Fruit fly (Drosophila melanogaster) ovary, adult (tissue): ENCODE measurements around the gene CG43354.
A peak's percentile ranks its signal among the peaks of the same experiment; 100 is the strongest.

Source experiments
- CG17801 ChIP-seq: fragments of 200-800 bp; optimal IDR thresholded peaks from 2 replicates; lab custom pipeline; 2019; ENCODE audit warnings: missing biosample characterization, mild to moderate bottlenecking, missing genetic modification characterization, moderate library complexity; ENCODE audit not compliant: partially characterized antibody

Gene CG43354

dm6 chr2L:18309346-18309745 is at the start of gene CG43354:
Gene CG43354, minus strand, starts transcription at chr2L:18309446.
- TF ChIP-seq CG17801 = no peak

dm6 chr2L:18358928-18359327 is 49.7 kb upstream of the CG43354 start, which contains the start of gene Acp36DE:
Gene Acp36DE, minus strand, starts transcription at chr2L:18359028.
- no peak for TF ChIP-seq CG17801

dm6 chr2L:18358032-18358431 is 48.8 kb upstream of the CG43354 start:
- TF ChIP-seq CG17801 = no peak

- TF ChIP-seq CG17801 = no peak
Measured at dm6 chr2L:18355550-18355949, 46.3 kb upstream of the CG43354 start.

dm6 chr2L:18352808-18353207 is 43.6 kb upstream of the CG43354 start:
- TF ChIP-seq CG17801 = no peak

dm6 chr2L:18348626-18349025 is 39.4 kb upstream of the CG43354 start:
- no peak for TF ChIP-seq CG17801

dm6 chr2L:18347950-18348349 is 38.7 kb upstream of the CG43354 start:
- TF ChIP-seq CG17801 = no peak

- no peak for TF ChIP-seq CG17801
Measured at dm6 chr2L:18345194-18345593, 35.9 kb upstream of the CG43354 start.

dm6 chr2L:18344343-18344742 is 35.1 kb upstream of the CG43354 start:
- no peak for TF ChIP-seq CG17801

dm6 chr2L:18340921-18341320 is 31.7 kb upstream of the CG43354 start:
- TF ChIP-seq CG17801 = no peak

dm6 chr2L:18336531-18336930 is 27.3 kb upstream of the CG43354 start:
- TF ChIP-seq CG17801 = no peak

- no peak for TF ChIP-seq CG17801
Measured at dm6 chr2L:18335641-18336040, 26.4 kb upstream of the CG43354 start.

dm6 chr2L:18333831-18334437 is 24.7 kb upstream of the CG43354 start:
- no peak for TF ChIP-seq CG17801

- TF ChIP-seq CG17801 = no peak
Measured at dm6 chr2L:18331612-18332011, 22.4 kb upstream of the CG43354 start.

- no peak for TF ChIP-seq CG17801
Measured at dm6 chr2L:18328737-18329136, 19.5 kb upstream of the CG43354 start.

- peak; percentile 97 for TF ChIP-seq CG17801
Measured at dm6 chr2L:18327592-18328078, 18.4 kb upstream of the CG43354 start.

dm6 chr2L:18327007-18327406 is 17.8 kb upstream of the CG43354 start:
- TF ChIP-seq CG17801 = no peak

dm6 chr2L:18325120-18325581 is 15.9 kb upstream of the CG43354 start:
- peak; percentile 25 for TF ChIP-seq CG17801

- no peak for TF ChIP-seq CG17801
Measured at dm6 chr2L:18320933-18321332, 11.7 kb upstream of the CG43354 start.
